Fruit fly (Drosophila melanogaster) Kc167 (cell line): ENCODE data around the gene CG17211.

ENCODE experiments used
- Myc ChIP-seq: fragments of >200 bp; optimal IDR thresholded peaks from 2 replicates; lab custom pipeline; 2017; ENCODE audit warnings: missing external identifiers
- h ChIP-seq: fragments of >200 bp; optimal IDR thresholded peaks from 3 replicates; lab custom pipeline; 2018; ENCODE audit warnings: missing external identifiers
- insv ChIP-seq: fragments of >200 bp; optimal IDR thresholded peaks from 3 replicates; lab custom pipeline; 2018; ENCODE audit warnings: missing external identifiers
- psq ChIP-seq: fragments of >200 bp; optimal IDR thresholded peaks from 2 replicates; lab custom pipeline; 2017; ENCODE audit warnings: missing external identifiers

dm6 chr2L:12103231-12104210, 10.6 kb upstream of the CG17211 start, which contains the start of the genes Patsas and ThrRS:
- no peak for TF ChIP-seq h
- no peak for TF ChIP-seq psq (lab: Kevin White, UChicago)
- TF ChIP-seq Myc (lab: Kevin White, UChicago), result no peak
- TF ChIP-seq insv (lab: Kevin White, UChicago), result no peak
